Fruit fly (Drosophila melanogaster) whole organism, adult: Measurements from ENCODE around the gene mRNA-cap.

Experiments used
- CG11617 ChIP-seq: fragments of 200-800 bp; sonication (Bioruptor generic); optimal IDR thresholded peaks from 2 replicates; lab custom pipeline; 2017; ENCODE audit warnings: mild to moderate bottlenecking, missing biosample characterization, missing genetic modification reagents, missing genetic modification characterization
- CG12768 ChIP-seq: fragments of 200-800 bp; sonication (Bioruptor generic); optimal IDR thresholded peaks from 2 replicates; lab custom pipeline; 2017; ENCODE audit warnings: missing biosample characterization, missing genetic modification characterization, mild to moderate bottlenecking, moderate library complexity, missing genetic modification reagents
- CG14711 ChIP-seq: fragments of 200-800 bp; sonication (Bioruptor generic); optimal IDR thresholded peaks from 2 replicates; lab custom pipeline; 2018; ENCODE audit warnings: missing biosample characterization, mild to moderate bottlenecking, missing genetic modification characterization, moderate library complexity
- CG1620 ChIP-seq: fragments of 200-800 bp; sonication (Bioruptor generic); optimal IDR thresholded peaks from 2 replicates; lab custom pipeline; 2016; ENCODE audit warnings: missing biosample characterization, missing genetic modification characterization
- CG33017 ChIP-seq: fragments of 200-800 bp; sonication (Bioruptor generic); optimal IDR thresholded peaks from 2 replicates; lab custom pipeline; 2018; ENCODE audit warnings: missing biosample characterization, mild to moderate bottlenecking, missing genetic modification characterization, moderate library complexity
- CG5204 ChIP-seq: fragments of 200-800 bp; sonication (Bioruptor generic); optimal IDR thresholded peaks from 2 replicates; lab custom pipeline; 2016; ENCODE audit warnings: missing biosample characterization, missing genetic modification characterization
- CG7045 ChIP-seq: fragments of 200-800 bp; sonication (Bioruptor generic); optimal IDR thresholded peaks from 2 replicates; lab custom pipeline; 2017; ENCODE audit warnings: missing biosample characterization, mild to moderate bottlenecking, missing genetic modification characterization
- CG7101 ChIP-seq: fragments of 200-800 bp; sonication (Bioruptor generic); optimal IDR thresholded peaks from 2 replicates; lab custom pipeline; 2018; ENCODE audit warnings: missing biosample characterization, mild to moderate bottlenecking, missing genetic modification characterization, moderate library complexity
- Clk ChIP-seq: fragments of 200-800 bp; sonication (Bioruptor generic); optimal IDR thresholded peaks from 2 replicates; lab custom pipeline; 2017; ENCODE audit warnings: missing biosample characterization, missing genetic modification characterization
- Crg-1 ChIP-seq: fragments of 200-800 bp; sonication (Bioruptor generic); optimal IDR thresholded peaks from 2 replicates; lab custom pipeline; 2016; ENCODE audit warnings: missing biosample characterization, missing genetic modification characterization
- Hr96 ChIP-seq: fragments of 200-800 bp; sonication (Bioruptor generic); optimal IDR thresholded peaks from 2 replicates; lab custom pipeline; 2016; ENCODE audit warnings: missing biosample characterization, missing genetic modification characterization
- Mnt ChIP-seq: fragments of 200-800 bp; sonication (Bioruptor generic); optimal IDR thresholded peaks from 2 replicates; lab custom pipeline; 2016; ENCODE audit warnings: missing biosample characterization, mild to moderate bottlenecking, missing genetic modification characterization
- bab1 ChIP-seq: fragments of 200-800 bp; sonication (Bioruptor generic); optimal IDR thresholded peaks from 3 replicates; lab custom pipeline; 2019; ENCODE audit warnings: missing biosample characterization, mild to moderate bottlenecking, missing genetic modification characterization, moderate library complexity
- cic ChIP-seq: fragments of 200-800 bp; sonication (Bioruptor generic); optimal IDR thresholded peaks from 2 replicates; lab custom pipeline; 2017; ENCODE audit warnings: missing biosample characterization, mild to moderate bottlenecking, missing genetic modification characterization, moderate library complexity
- cnc ChIP-seq, 2 experiments: fragments of >200 bp; optimal IDR thresholded peaks; 2 replicates each; lab custom pipeline; 2017
- kay ChIP-seq: fragments of 200-800 bp; sonication (Bioruptor generic); peaks from one replicate; lab custom pipeline; 2016; ENCODE audit warnings: missing biosample characterization, missing genetic modification characterization, borderline replicate concordance
- ovo ChIP-seq: fragments of 200-800 bp; sonication (Bioruptor generic); optimal IDR thresholded peaks from 2 replicates; lab custom pipeline; 2016; ENCODE audit warnings: missing biosample characterization, missing genetic modification characterization
- pad ChIP-seq: fragments of 200-800 bp; sonication (Bioruptor generic); optimal IDR thresholded peaks from 3 replicates; lab custom pipeline; 2017; ENCODE audit warnings: missing biosample characterization, missing genetic modification characterization, mild to moderate bottlenecking, moderate library complexity, missing genetic modification reagents
- tj ChIP-seq: fragments of 200-800 bp; sonication (Bioruptor generic); optimal IDR thresholded peaks from 3 replicates; lab custom pipeline; 2017; ENCODE audit warnings: missing biosample characterization, mild to moderate bottlenecking, missing genetic modification characterization, moderate library complexity
- toe ChIP-seq: fragments of 200-800 bp; sonication (Bioruptor generic); optimal IDR thresholded peaks from 2 replicates; lab custom pipeline; 2016; ENCODE audit warnings: missing biosample characterization, missing genetic modification characterization

The mRNA-cap gene

dm6 chrX:14247035-14247786, 4.6 kb upstream of the mRNA-cap start, which contains the start of gene mud:
Gene mud (plus strand): TSS chrX:14247732.
- TF ChIP-seq kay (peak; percentile 10), CG12768 (no peak), Clk (GFP tag; lab: Kevin White, UChicago) (no peak), Crg-1 (GFP tag; lab: Kevin White, UChicago) (no peak)

dm6 chrX:14242941-14243736, 517 bp upstream of the mRNA-cap start, which contains the start of gene CG32599:
Gene CG32599 (plus strand): TSS chrX:14243686.
- TF ChIP-seq CG11617 (no peak), CG7101 (tag; lab: Kevin White, UChicago) (peak; percentile 21), Hr96 (GFP tag; lab: Kevin White, UChicago) (no peak), cic (GFP tag; lab: Kevin White, UChicago) (no peak), pad (GFP tag; lab: Kevin White, UChicago) (no peak), CG1620 (no peak), CG14711 (peak; percentile 44), Clk (GFP tag; lab: Kevin White, UChicago) (no peak)

dm6 chrX:14237873-14238394, 4.7 kb downstream of the mRNA-cap start, which contains the start of the genes Fbxl4 and Dus2:
Gene Fbxl4 (minus strand): TSS chrX:14237923.
Gene Dus2 (plus strand): TSS chrX:14237988.
- peak; percentile 81 for TF ChIP-seq tj (GFP tag; lab: Kevin White, UChicago)
- TF ChIP-seq ovo (GFP tag; lab: Kevin White, UChicago): peak; percentile 79
- no peak for TF ChIP-seq cic (GFP tag; lab: Kevin White, UChicago)
- TF ChIP-seq Hr96 (GFP tag; lab: Kevin White, UChicago): peak; percentile 93
- peak; percentile 79 for TF ChIP-seq CG12768
- peak; percentile 84 for TF ChIP-seq CG14711
- peak; percentile 83 for TF ChIP-seq pad (GFP tag; lab: Kevin White, UChicago)
- peak; percentile 91 for TF ChIP-seq toe (GFP tag; lab: Kevin White, UChicago)
- TF ChIP-seq CG7101 (tag; lab: Kevin White, UChicago): peak; percentile 87
- TF ChIP-seq Mnt: peak; percentile 88
- peak; percentile 94 for TF ChIP-seq CG1620
- TF ChIP-seq CG5204 (GFP tag; lab: Kevin White, UChicago): no peak
- TF ChIP-seq bab1: peak; percentile 92
- no peak for TF ChIP-seq cnc (optimal IDR thresholded peaks at IDR 0.05; lab: Kevin White, UChicago)
- peak; percentile 93 for TF ChIP-seq CG11617
- TF ChIP-seq CG7045 (GFP tag; lab: Kevin White, UChicago): peak; percentile 81
- TF ChIP-seq CG33017 (tag; lab: Kevin White, UChicago): peak; percentile 61
- TF ChIP-seq kay: no peak
- peak; percentile 81 for TF ChIP-seq Crg-1 (GFP tag; lab: Kevin White, UChicago)
- peak; percentile 63 for TF ChIP-seq Clk (GFP tag; lab: Kevin White, UChicago)

- TF ChIP-seq Crg-1 (GFP tag; lab: Kevin White, UChicago) (no peak), cnc (optimal IDR thresholded peaks at IDR 0.05; lab: Kevin White, UChicago) (no peak)
Observed at dm6 chrX:14234468-14234867, 8.2 kb downstream of the mRNA-cap start.

dm6 chrX:14233843-14234337, 8.7 kb downstream of the mRNA-cap start, which contains the start of gene CG42271:
Gene CG42271 (minus strand): TSS chrX:14234066.
- TF ChIP-seq toe (GFP tag; lab: Kevin White, UChicago) (no peak), Hr96 (GFP tag; lab: Kevin White, UChicago) (no peak), CG14711 (peak; percentile 32), CG7045 (GFP tag; lab: Kevin White, UChicago) (no peak), tj (GFP tag; lab: Kevin White, UChicago) (peak; percentile 47), CG7101 (tag; lab: Kevin White, UChicago) (peak; percentile 58), ovo (GFP tag; lab: Kevin White, UChicago) (peak; percentile 17), cic (GFP tag; lab: Kevin White, UChicago) (no peak), CG11617 (peak; percentile 58), Clk (GFP tag; lab: Kevin White, UChicago) (no peak), pad (GFP tag; lab: Kevin White, UChicago) (peak; percentile 30), CG33017 (tag; lab: Kevin White, UChicago) (peak; percentile 13), bab1 (peak; percentile 16), CG12768 (no peak), CG5204 (GFP tag; lab: Kevin White, UChicago) (no peak), cnc (optimal IDR thresholded peaks at IDR 0.05; lab: Kevin White, UChicago) (no peak), Crg-1 (GFP tag; lab: Kevin White, UChicago) (peak; percentile 11), CG1620 (no peak), kay (no peak), Mnt (peak; percentile 9)

- TF ChIP-seq Clk (GFP tag; lab: Kevin White, UChicago): no peak
- no peak for TF ChIP-seq bab1
- no peak for TF ChIP-seq Hr96 (GFP tag; lab: Kevin White, UChicago)
- no peak for TF ChIP-seq tj (GFP tag; lab: Kevin White, UChicago)
- no peak for TF ChIP-seq CG5204 (GFP tag; lab: Kevin White, UChicago)
- no peak for TF ChIP-seq CG33017 (tag; lab: Kevin White, UChicago)
- no peak for TF ChIP-seq toe (GFP tag; lab: Kevin White, UChicago)
- no peak for TF ChIP-seq CG11617
- TF ChIP-seq pad (GFP tag; lab: Kevin White, UChicago): no peak
- TF ChIP-seq Crg-1 (GFP tag; lab: Kevin White, UChicago): no peak
- TF ChIP-seq CG12768: no peak
- no peak for TF ChIP-seq kay
- TF ChIP-seq ovo (GFP tag; lab: Kevin White, UChicago): no peak
- no peak for TF ChIP-seq cnc (optimal IDR thresholded peaks at IDR 0.05; lab: Kevin White, UChicago)
- no peak for TF ChIP-seq cic (GFP tag; lab: Kevin White, UChicago)
- TF ChIP-seq CG1620: no peak
- no peak for TF ChIP-seq CG7045 (GFP tag; lab: Kevin White, UChicago)
- no peak for TF ChIP-seq CG7101 (tag; lab: Kevin White, UChicago)
- TF ChIP-seq CG14711: no peak
- no peak for TF ChIP-seq Mnt
Observed at dm6 chrX:14227043-14227442, 15.6 kb downstream of the mRNA-cap start.
